Fruit fly (Drosophila melanogaster): ENCODE measurements around the gene RpS21.

RpS21 gene

DNA sequence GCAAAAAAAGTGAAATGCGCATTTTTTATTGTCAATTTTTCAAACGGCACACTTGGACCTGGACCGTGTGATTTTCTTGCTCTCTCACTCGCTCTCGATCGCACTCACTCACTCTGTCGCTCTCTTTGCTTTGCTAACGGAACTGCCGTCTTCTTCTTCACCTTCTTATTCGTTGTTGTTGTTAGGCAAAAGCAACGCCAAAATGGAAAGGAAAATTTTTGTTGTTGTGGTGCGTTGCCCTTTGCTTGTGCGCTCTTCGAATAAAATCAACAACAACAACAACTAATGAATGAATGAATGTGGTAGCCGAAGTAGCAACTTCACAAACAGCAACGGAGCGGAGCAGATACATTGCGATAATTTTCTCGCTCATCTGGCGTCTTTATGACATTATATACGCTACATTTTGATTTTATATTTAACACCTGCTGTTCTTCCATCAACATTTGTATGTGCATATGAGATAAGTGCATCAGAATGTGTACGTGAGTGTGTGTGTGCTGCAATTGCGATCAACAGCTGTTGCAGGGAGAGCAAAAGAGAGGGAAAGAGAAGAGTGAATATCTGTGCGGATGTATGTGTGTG, 33.1 kb downstream of the RpS21 start (continued):
- peak; percentile 66 for TF ChIP-seq CG1832 (GFP tag; optimal IDR thresholded peaks at IDR 0.05)
- no peak for TF ChIP-seq NFAT (GFP tag; IDR thresholded peaks at IDR 0.05)
- no peak for TF ChIP-seq CG9817 (tag; optimal IDR thresholded peaks at IDR 0.05)
- TF ChIP-seq knrl (GFP tag; IDR thresholded peaks at IDR 0.05; ENCODE audit: partially characterized antibody): no peak
- no peak for TF ChIP-seq vvl (GFP tag; IDR thresholded peaks at IDR 0.05)
- TF ChIP-seq wdn (GFP tag; IDR thresholded peaks at IDR 0.05): no peak
- TF ChIP-seq CG8281 (tag; optimal IDR thresholded peaks at IDR 0.05): peak; percentile 91
- no peak for TF ChIP-seq disco-r (GFP tag; optimal IDR thresholded peaks at IDR 0.05)
- TF ChIP-seq CG15479 (GFP tag; optimal IDR thresholded peaks at IDR 0.05): peak; percentile 93
- no peak for TF ChIP-seq fu2 (GFP tag; optimal IDR thresholded peaks at IDR 0.05)
- no peak for TF ChIP-seq phol (tag; optimal IDR thresholded peaks at IDR 0.05)
- TF ChIP-seq Dll (GFP tag; IDR thresholded peaks at IDR 0.05; ENCODE audit: partially characterized antibody): no peak
- no peak for TF ChIP-seq CG7745 (tag; optimal IDR thresholded peaks at IDR 0.05)
- TF ChIP-seq Sin3A (optimal IDR thresholded peaks at IDR 0.05): no peak
- TF ChIP-seq CG34376 (GFP tag; optimal IDR thresholded peaks at IDR 0.05): no peak
- TF ChIP-seq CG13894 (tag; optimal IDR thresholded peaks at IDR 0.05): no peak
- TF ChIP-seq CG5180 (GFP tag; optimal IDR thresholded peaks at IDR 0.05): peak; percentile 37
- no peak for TF ChIP-seq CG13424 (tag; optimal IDR thresholded peaks at IDR 0.05)
- TF ChIP-seq sug (tag; optimal IDR thresholded peaks at IDR 0.05): no peak
- no peak for TF ChIP-seq corto (GFP tag; optimal IDR thresholded peaks at IDR 0.05)
- no peak for TF ChIP-seq nmo (GFP tag; optimal IDR thresholded peaks at IDR 0.05)
- TF ChIP-seq CG2712 (tag; optimal IDR thresholded peaks at IDR 0.05): no peak
- TF ChIP-seq z (GFP tag; IDR thresholded peaks at IDR 0.05): no peak
- no peak for TF ChIP-seq Hr3 (GFP tag; optimal IDR thresholded peaks at IDR 0.05)
- no peak for TF ChIP-seq CG1233 (GFP tag; optimal IDR thresholded peaks at IDR 0.05)
- no peak for TF ChIP-seq Doc3 (GFP tag; IDR thresholded peaks at IDR 0.05; ENCODE audit: partially characterized antibody)
- TF ChIP-seq unc-4 (GFP tag; IDR thresholded peaks at IDR 0.05; ENCODE audit: partially characterized antibody): no peak
- TF ChIP-seq wor (GFP tag; IDR thresholded peaks at IDR 0.05): no peak
- no peak for TF ChIP-seq bigmax (GFP tag; optimal IDR thresholded peaks at IDR 0.05)
- no peak for TF ChIP-seq Dfd (GFP tag; optimal IDR thresholded peaks at IDR 0.05)
- TF ChIP-seq grn (GFP tag; optimal IDR thresholded peaks at IDR 0.05): no peak
- TF ChIP-seq lov (optimal IDR thresholded peaks at IDR 0.05): no peak
- no peak for TF ChIP-seq lov (GFP tag; IDR thresholded peaks at IDR 0.05)
- no peak for TF ChIP-seq CG14441 (GFP tag; IDR thresholded peaks at IDR 0.05)
- no peak for TF ChIP-seq sna (GFP tag; IDR thresholded peaks at IDR 0.05; ENCODE audit: partially characterized antibody)
- no peak for TF ChIP-seq bcd (GFP tag; optimal IDR thresholded peaks at IDR 0.05)
- TF ChIP-seq CG9609 (GFP tag; optimal IDR thresholded peaks at IDR 0.05): no peak
- no peak for TF ChIP-seq CG32772 (GFP tag; IDR thresholded peaks at IDR 0.05)
- peak; percentile 87; the same call in 2 of the 4 replicates for TF ChIP-seq chinmo (GFP tag; IDR thresholded peaks at IDR 0.05; ENCODE audit: partially characterized antibody)
- TF ChIP-seq chm (GFP tag; IDR thresholded peaks at IDR 0.05): 0 out of 2 replicates have a peak, but pooled peaks have one; percentile 14
- TF ChIP-seq CG1529 (GFP tag; optimal IDR thresholded peaks at IDR 0.05): no peak
- TF ChIP-seq CG10321 (GFP tag; IDR thresholded peaks at IDR 0.05): no peak
- TF ChIP-seq Ssrp (tag; optimal IDR thresholded peaks at IDR 0.05): no peak
- TF ChIP-seq CG9932 (GFP tag; IDR thresholded peaks at IDR 0.05): no peak
- TF ChIP-seq odd (GFP tag; optimal IDR thresholded peaks at IDR 0.05): no peak
- no peak for TF ChIP-seq CG30020 (tag; optimal IDR thresholded peaks at IDR 0.05)
- no peak for TF ChIP-seq nerfin-2 (GFP tag; IDR thresholded peaks at IDR 0.05; ENCODE audit: partially characterized antibody)
- no peak for TF ChIP-seq CG31365 (tag; optimal IDR thresholded peaks at IDR 0.05)
- TF ChIP-seq CG34422 (GFP tag; IDR thresholded peaks at IDR 0.05): no peak
- TF ChIP-seq HLH3B (GFP tag; IDR thresholded peaks at IDR 0.05): no peak
- TF ChIP-seq Fer3 (tag; optimal IDR thresholded peaks at IDR 0.05): no peak

Measured in whole organism, embryonic.